Fruit fly (Drosophila melanogaster) whole organism, embryonic: ENCODE results near the gene Tomosyn.
A peak's percentile ranks its signal among the peaks of the same experiment; 100 is the strongest.

Experiments used
- Ada2b ChIP-seq: fragments of 200-800 bp; sonication (Bioruptor generic); IDR thresholded peaks from 2 replicates; pipeline ENCODE4 v1.3.6; 2022; ENCODE audit warnings: missing biosample characterization, missing genetic modification characterization
- Atf6 ChIP-seq: fragments of 200-800 bp; sonication (Bioruptor generic); IDR thresholded peaks from 2 replicates; pipeline ENCODE4 v1.3.6; 2022; ENCODE audit warnings: missing biosample characterization, missing genetic modification characterization
- Blimp-1 ChIP-seq: fragments of 200-800 bp; sonication (Bioruptor generic); optimal IDR thresholded peaks from 3 replicates; lab custom pipeline; 2018; ENCODE audit warnings: missing biosample characterization, missing genetic modification characterization, mild to moderate bottlenecking, moderate library complexity, missing genetic modification reagents
- Bteb2 ChIP-seq: fragments of 200-800 bp; sonication (Bioruptor generic); optimal IDR thresholded peaks from 2 replicates; lab custom pipeline; 2016; ENCODE audit warnings: missing biosample characterization, missing genetic modification characterization
- CG10565 ChIP-seq: fragments of 200-800 bp; sonication (Bioruptor generic); optimal IDR thresholded peaks from 3 replicates; lab custom pipeline; 2016; ENCODE audit warnings: missing biosample characterization, mild to moderate bottlenecking, missing genetic modification characterization
- CG11093 ChIP-seq: fragments of 200-800 bp; sonication (Bioruptor generic); IDR thresholded peaks from 3 replicates; pipeline ENCODE4 v1.3.6; 2022; ENCODE audit warnings: missing biosample characterization, missing genetic modification characterization
- CG11723 ChIP-seq: fragments of 200-800 bp; sonication (Bioruptor generic); optimal IDR thresholded peaks from 2 replicates; lab custom pipeline; 2017; ENCODE audit warnings: missing biosample characterization, mild to moderate bottlenecking, missing genetic modification characterization
- CG14014 ChIP-seq: fragments of 200-800 bp; sonication (Bioruptor generic); IDR thresholded peaks from 2 replicates; pipeline ENCODE4 v1.3.6; 2022; ENCODE audit warnings: missing biosample characterization, missing genetic modification characterization
- CG14710 ChIP-seq: fragments of 200-800 bp; sonication (Bioruptor generic); optimal IDR thresholded peaks from 3 replicates; lab custom pipeline; 2019; ENCODE audit warnings: missing biosample characterization, mild to moderate bottlenecking, missing genetic modification characterization, moderate library complexity
- CG15073 ChIP-seq: fragments of 200-800 bp; sonication (Bioruptor generic); optimal IDR thresholded peaks from 2 replicates; lab custom pipeline; 2016; ENCODE audit warnings: missing biosample characterization, missing genetic modification characterization
- CG1529 ChIP-seq: fragments of 200-800 bp; sonication (Bioruptor generic); optimal IDR thresholded peaks from 3 replicates; lab custom pipeline; 2018; ENCODE audit warnings: missing biosample characterization, missing genetic modification characterization
- CG15601 ChIP-seq: fragments of 200-800 bp; sonication (Bioruptor generic); optimal IDR thresholded peaks from 3 replicates; lab custom pipeline; 2019; ENCODE audit warnings: missing biosample characterization, mild to moderate bottlenecking, missing genetic modification characterization, moderate library complexity
- CG15696 ChIP-seq: fragments of 200-800 bp; sonication (Bioruptor generic); optimal IDR thresholded peaks from 2 replicates; lab custom pipeline; 2019; ENCODE audit warnings: missing biosample characterization, mild to moderate bottlenecking, missing genetic modification characterization, moderate library complexity
- CG1603 ChIP-seq: fragments of 200-800 bp; sonication (Bioruptor generic); optimal IDR thresholded peaks from 2 replicates; lab custom pipeline; 2019; ENCODE audit warnings: missing biosample characterization, mild to moderate bottlenecking, missing genetic modification characterization, moderate library complexity
- CG16779 ChIP-seq: fragments of 200-800 bp; sonication (Bioruptor generic); IDR thresholded peaks from 2 replicates; pipeline ENCODE4 v1.3.6; 2022; ENCODE audit warnings: missing biosample characterization, missing genetic modification characterization
- CG17359 ChIP-seq: fragments of 200-800 bp; sonication (Bioruptor generic); optimal IDR thresholded peaks from 3 replicates; lab custom pipeline; 2018; ENCODE audit warnings: missing biosample characterization, mild to moderate bottlenecking, missing genetic modification characterization, moderate library complexity
- CG17361 ChIP-seq: fragments of 200-800 bp; sonication (Bioruptor generic); IDR thresholded peaks from 3 replicates; pipeline ENCODE4 v1.3.6; 2022; ENCODE audit warnings: missing biosample characterization, missing genetic modification characterization
- CG18764 ChIP-seq: fragments of 200-800 bp; sonication (Bioruptor generic); optimal IDR thresholded peaks from 3 replicates; lab custom pipeline; 2016; ENCODE audit warnings: missing biosample characterization, missing genetic modification characterization
- CG2678 ChIP-seq: fragments of 200-800 bp; sonication (Bioruptor generic); optimal IDR thresholded peaks from 3 replicates; lab custom pipeline; 2019; ENCODE audit warnings: missing biosample characterization, mild to moderate bottlenecking, missing genetic modification characterization, moderate library complexity
- CG32772 ChIP-seq: fragments of 200-800 bp; sonication (Bioruptor generic); IDR thresholded peaks from 2 replicates; pipeline ENCODE4 v1.3.6; 2022; ENCODE audit warnings: missing biosample characterization, missing genetic modification characterization
- CG3847 ChIP-seq: fragments of 200-800 bp; sonication (Bioruptor generic); IDR thresholded peaks from 2 replicates; pipeline ENCODE4 v1.3.6; 2022; ENCODE audit warnings: missing biosample characterization, missing genetic modification characterization
- CG7745 ChIP-seq: fragments of 200-800 bp; sonication (Bioruptor generic); optimal IDR thresholded peaks from 2 replicates; lab custom pipeline; 2018; ENCODE audit warnings: missing biosample characterization, mild to moderate bottlenecking, missing genetic modification characterization, moderate library complexity
- CG7839 ChIP-seq: fragments of 200-800 bp; sonication (Bioruptor generic); optimal IDR thresholded peaks from 3 replicates; lab custom pipeline; 2018; ENCODE audit warnings: missing biosample characterization, mild to moderate bottlenecking, missing genetic modification characterization, moderate library complexity
- CG8924 ChIP-seq: fragments of 200-800 bp; optimal IDR thresholded peaks from 3 replicates; lab custom pipeline; 2019; ENCODE audit warnings: missing biosample characterization, mild to moderate bottlenecking, missing genetic modification characterization, moderate library complexity
- CHES-1-like ChIP-seq: fragments of 200-800 bp; sonication (Bioruptor generic); optimal IDR thresholded peaks from 2 replicates; lab custom pipeline; 2016; ENCODE audit warnings: missing biosample characterization, missing genetic modification characterization
- CkIIα-i1 ChIP-seq: fragments of 200-800 bp; sonication (Bioruptor generic); IDR thresholded peaks from 2 replicates; pipeline ENCODE4 v1.3.6; 2022; ENCODE audit warnings: missing biosample characterization, missing genetic modification characterization
- D19B ChIP-seq: fragments of 200-800 bp; sonication (Bioruptor generic); optimal IDR thresholded peaks from 2 replicates; lab custom pipeline; 2017; ENCODE audit warnings: missing biosample characterization, mild to moderate bottlenecking, missing genetic modification characterization
- Dbx ChIP-seq: fragments of 200-800 bp; sonication (Bioruptor generic); IDR thresholded peaks from 3 replicates; pipeline ENCODE4 v1.3.6; 2022; ENCODE audit warnings: missing biosample characterization, missing genetic modification characterization
- Dip3 ChIP-seq: fragments of 200-800 bp; sonication (Bioruptor generic); optimal IDR thresholded peaks from 3 replicates; lab custom pipeline; 2016; ENCODE audit warnings: missing biosample characterization, missing genetic modification characterization
- Fer2 ChIP-seq: fragments of 200-800 bp; sonication (Bioruptor generic); optimal IDR thresholded peaks from 2 replicates; lab custom pipeline; 2018; ENCODE audit warnings: missing biosample characterization, mild to moderate bottlenecking, missing genetic modification characterization, moderate library complexity
- H15 ChIP-seq: fragments of 200-800 bp; sonication (Bioruptor generic); IDR thresholded peaks from 3 replicates; pipeline ENCODE4 v1.3.6; 2022; ENCODE audit warnings: missing biosample characterization, missing genetic modification characterization
- Hr51 ChIP-seq, 2 experiments: fragments of 200-800 bp; sonication (Bioruptor generic); optimal IDR thresholded peaks; 2 replicates in 1 of 2; 3 replicates in 1 of 2; lab custom pipeline; 2016 to 2018; ENCODE audit warnings: missing biosample characterization in 2 of 2, missing genetic modification characterization in 2 of 2, mild to moderate bottlenecking in 1 of 2, moderate library complexity in 1 of 2
- Lhr ChIP-seq: fragments of 200-800 bp; sonication (Bioruptor generic); optimal IDR thresholded peaks from 3 replicates; lab custom pipeline; 2017; ENCODE audit warnings: mild to moderate bottlenecking, missing biosample characterization, missing genetic modification reagents, missing genetic modification characterization
- Max ChIP-seq: fragments of 200-800 bp; sonication (Bioruptor generic); optimal IDR thresholded peaks from 2 replicates; lab custom pipeline; 2016; ENCODE audit warnings: missing biosample characterization, mild to moderate bottlenecking, missing genetic modification characterization
- Mes4 ChIP-seq: fragments of 200-800 bp; sonication (Bioruptor generic); optimal IDR thresholded peaks from 2 replicates; lab custom pipeline; 2016; ENCODE audit warnings: missing biosample characterization, missing genetic modification characterization
- Mrtf ChIP-seq: fragments of 200-800 bp; sonication (Bioruptor generic); IDR thresholded peaks from 3 replicates; pipeline ENCODE4 v1.3.6; 2022; ENCODE audit warnings: missing biosample characterization, missing genetic modification characterization
- Nf-YA ChIP-seq: fragments of 200-800 bp; sonication (Bioruptor generic); IDR thresholded peaks from 2 replicates; pipeline ENCODE4 v1.3.6; 2022; ENCODE audit warnings: missing biosample characterization, missing genetic modification characterization
- PHDP ChIP-seq: fragments of 200-800 bp; sonication (Bioruptor generic); optimal IDR thresholded peaks from 3 replicates; lab custom pipeline; 2018; ENCODE audit warnings: missing biosample characterization, mild to moderate bottlenecking, missing genetic modification characterization, moderate library complexity
- Side ChIP-seq: fragments of 200-800 bp; sonication (Bioruptor generic); optimal IDR thresholded peaks from 2 replicates; lab custom pipeline; 2016; ENCODE audit warnings: missing biosample characterization, missing genetic modification characterization
- ap ChIP-seq: fragments of 200-800 bp; sonication (Bioruptor generic); IDR thresholded peaks from 2 replicates; pipeline ENCODE4 v1.3.6; 2022; ENCODE audit warnings: missing biosample characterization, missing genetic modification characterization
- ase ChIP-seq: fragments of 200-800 bp; sonication (Bioruptor generic); IDR thresholded peaks from 3 replicates; pipeline ENCODE4 v1.3.6; 2022; ENCODE audit warnings: missing biosample characterization, missing genetic modification characterization
- bbx ChIP-seq: fragments of 200-800 bp; sonication (Bioruptor generic); IDR thresholded peaks from 2 replicates; pipeline ENCODE4 v1.3.6; 2022; ENCODE audit warnings: missing biosample characterization, missing genetic modification characterization; ENCODE audit not compliant: partially characterized antibody
- crol ChIP-seq: fragments of 200-800 bp; sonication (Bioruptor generic); IDR thresholded peaks from 2 replicates; pipeline ENCODE4 v1.3.6; 2022; ENCODE audit warnings: missing biosample characterization, missing genetic modification characterization
- dmrt11E ChIP-seq: fragments of 200-800 bp; sonication (Bioruptor generic); optimal IDR thresholded peaks from 3 replicates; lab custom pipeline; 2018; ENCODE audit warnings: missing biosample characterization, mild to moderate bottlenecking, missing genetic modification characterization, moderate library complexity
- gce ChIP-seq: fragments of 200-800 bp; sonication (Bioruptor generic); IDR thresholded peaks from 3 replicates; pipeline ENCODE4 v1.3.6; 2022; ENCODE audit warnings: missing biosample characterization, missing genetic modification characterization
- gfzf ChIP-seq: fragments of 200-800 bp; sonication (Bioruptor generic); optimal IDR thresholded peaks from 2 replicates; lab custom pipeline; 2016; ENCODE audit warnings: missing biosample characterization, mild to moderate bottlenecking, missing genetic modification characterization, moderate library complexity
- hkb ChIP-seq, 2 experiments: fragments of 200-800 bp in 1 of 2; fragments of >200 bp in 1 of 2; sonication (Bioruptor generic) in 1 of 2; IDR thresholded peaks in 1 of 2; optimal IDR thresholded peaks in 1 of 2; 2 replicates each; pipeline versions ENCODE4 v1.3.6 to Lab custom; 2017 to 2022; ENCODE audit warnings: missing biosample characterization in 1 of 2, missing genetic modification characterization in 1 of 2
- rib ChIP-seq: fragments of 200-800 bp; sonication (Bioruptor generic); IDR thresholded peaks from 2 replicates; pipeline ENCODE4 v1.3.6; 2022; ENCODE audit warnings: missing biosample characterization, missing genetic modification characterization

Tomosyn gene

dm6 chrX:12631317-12632156 lies at the start of gene Tomosyn:
TSS of gene Tomosyn (plus strand) at chrX:12631605.
- TF ChIP-seq ap (GFP tag; lab: Robert Waterston, UW) (no peak), CkIIα-i1 (GFP tag; lab: Robert Waterston, UW) (no peak), D19B (GFP tag; lab: Kevin White, UChicago) (no peak), hkb (optimal IDR thresholded peaks at IDR 0.05; lab: Kevin White, UChicago) (no peak), hkb (GFP tag; IDR thresholded peaks at IDR 0.05; lab: Robert Waterston, UW) (peak; percentile 56), CG10565 (GFP tag; lab: Kevin White, UChicago) (no peak), CG1603 (tag; lab: Kevin White, UChicago) (peak; percentile 47), Nf-YA (GFP tag; lab: Robert Waterston, UW) (no peak), CG18764 (GFP tag; lab: Kevin White, UChicago) (peak; percentile 4), CG14014 (GFP tag; lab: Robert Waterston, UW) (0 out of 2 replicates have a peak, but pooled peaks have one; percentile 14), CG11723 (GFP tag; lab: Kevin White, UChicago) (no peak), CG17361 (GFP tag; lab: Robert Waterston, UW) (peak; percentile 58; the same call in 2 of the 3 replicates), H15 (GFP tag; lab: Robert Waterston, UW) (no peak), Ada2b (GFP tag; lab: Robert Waterston, UW) (no peak), rib (no peak), CG2678 (peak; percentile 59), ase (no peak), Max (GFP tag; lab: Kevin White, UChicago) (peak; percentile 49), CG3847 (GFP tag; lab: Robert Waterston, UW) (peak; percentile 50), CHES-1-like (peak; percentile 51), CG15696 (tag; lab: Kevin White, UChicago) (peak; percentile 31), Dip3 (GFP tag; lab: Kevin White, UChicago) (peak; percentile 24), gce (GFP tag; lab: Robert Waterston, UW) (no peak), CG14710 (tag; lab: Kevin White, UChicago) (peak; percentile 53), CG7745 (tag; lab: Kevin White, UChicago) (no peak), crol (GFP tag; lab: Robert Waterston, UW) (peak; percentile 84), Hr51 (GFP tag; optimal IDR thresholded peaks at IDR 0.05; lab: Kevin White, UChicago) (peak in 1 of 2 experiments; percentile 39), bbx (GFP tag; lab: Robert Waterston, UW) (peak; percentile 86), dmrt11E (tag; lab: Kevin White, UChicago) (peak; percentile 47), CG1529 (GFP tag; lab: Kevin White, UChicago) (no peak), CG7839 (peak; percentile 52), PHDP (tag; lab: Kevin White, UChicago) (peak; percentile 35), gfzf (GFP tag; lab: Kevin White, UChicago) (peak; percentile 59), Atf6 (GFP tag; lab: Robert Waterston, UW) (0 out of 2 replicates have a peak, but pooled peaks have one; percentile 23), CG15601 (tag; lab: Kevin White, UChicago) (no peak), Blimp-1 (GFP tag; lab: Kevin White, UChicago) (peak; percentile 46), Bteb2 (GFP tag; lab: Kevin White, UChicago) (peak; percentile 2), CG11093 (GFP tag; lab: Robert Waterston, UW) (no peak), CG32772 (GFP tag; lab: Robert Waterston, UW) (no peak), CG17359 (tag; lab: Kevin White, UChicago) (peak; percentile 52), CG16779 (GFP tag; lab: Robert Waterston, UW) (no peak), Mes4 (GFP tag; lab: Kevin White, UChicago) (no peak), Side (GFP tag; lab: Kevin White, UChicago) (peak; percentile 19), Fer2 (tag; lab: Kevin White, UChicago) (peak; percentile 3), Mrtf (no peak), Dbx (GFP tag; lab: Robert Waterston, UW) (no peak), Lhr (peak; percentile 4), CG8924 (tag; lab: Kevin White, UChicago) (peak; percentile 64), CG15073 (GFP tag; lab: Kevin White, UChicago) (no peak)
